Fruit fly (Drosophila melanogaster): Measurements from ENCODE around the gene pb.
A peak's percentile ranks its signal among the peaks of the same experiment; 100 is the strongest.

Gene pb

dm6 chr3R:6686428-6686827 lies 55.4 kb downstream of the pb start, which contains the start of gene Ccp84Ag:
Ccp84Ag (plus strand) TSS chr3R:6686728.
- no peak for TF ChIP-seq CG11902 (GFP tag; optimal IDR thresholded peaks at IDR 0.05)
- no peak for TF ChIP-seq Blimp-1 (GFP tag; optimal IDR thresholded peaks at IDR 0.05)
- no peak for TF ChIP-seq esn (GFP tag; optimal IDR thresholded peaks at IDR 0.05)
- TF ChIP-seq CG9139 (GFP tag; optimal IDR thresholded peaks at IDR 0.05): no peak
- no peak for TF ChIP-seq Sox102F (GFP tag; optimal IDR thresholded peaks at IDR 0.05)
- TF ChIP-seq net (GFP tag; optimal IDR thresholded peaks at IDR 0.05): no peak
- TF ChIP-seq svp (GFP tag): no peak
- TF ChIP-seq salr (GFP tag; optimal IDR thresholded peaks at IDR 0.05): no peak
- no peak for TF ChIP-seq CG34406 (GFP tag; optimal IDR thresholded peaks at IDR 0.05)
- no peak for TF ChIP-seq CG15336 (GFP tag; IDR thresholded peaks at IDR 0.05)
- no peak for TF ChIP-seq CG6792 (GFP tag; optimal IDR thresholded peaks at IDR 0.05)
- TF ChIP-seq lz (GFP tag; optimal IDR thresholded peaks at IDR 0.05): no peak
- TF ChIP-seq Eip93F (GFP tag; optimal IDR thresholded peaks at IDR 0.05): no peak
- no peak for TF ChIP-seq Eip78C (GFP tag)
- TF ChIP-seq Sox14 (GFP tag; optimal IDR thresholded peaks at IDR 0.05): no peak
- no peak for TF ChIP-seq CG3032 (tag; optimal IDR thresholded peaks at IDR 0.05)
- no peak for TF ChIP-seq CG6854 (GFP tag; optimal IDR thresholded peaks at IDR 0.05)

- no peak for TF ChIP-seq CG8319 (GFP tag; optimal IDR thresholded peaks at IDR 0.05)
- no peak for TF ChIP-seq CG4318 (GFP tag; optimal IDR thresholded peaks at IDR 0.05)
- TF ChIP-seq CG6854 (GFP tag; optimal IDR thresholded peaks at IDR 0.05): no peak
- no peak for TF ChIP-seq pdm3 (GFP tag; optimal IDR thresholded peaks at IDR 0.05)
- TF ChIP-seq topi (GFP tag; optimal IDR thresholded peaks at IDR 0.05): no peak
These were observed 57.7 kb downstream of the pb start, which contains the start of gene Edg84A for dm6 chr3R:6684145-6684544. Edg84A (plus strand) TSS chr3R:6684445.

- TF ChIP-seq CG6854 (GFP tag; optimal IDR thresholded peaks at IDR 0.05): no peak
- no peak for TF ChIP-seq CG10669 (GFP tag; optimal IDR thresholded peaks at IDR 0.05)
- no peak for TF ChIP-seq Sox102F (GFP tag; optimal IDR thresholded peaks at IDR 0.05)
- no peak for TF ChIP-seq CG7368 (GFP tag; optimal IDR thresholded peaks at IDR 0.05)
- no peak for TF ChIP-seq CG11294 (GFP tag; IDR thresholded peaks at IDR 0.05)
- no peak for TF ChIP-seq topi (GFP tag; optimal IDR thresholded peaks at IDR 0.05)
- no peak for TF ChIP-seq CG15336 (GFP tag; IDR thresholded peaks at IDR 0.05)
- peak; percentile 69 for TF ChIP-seq Blimp-1 (GFP tag; optimal IDR thresholded peaks at IDR 0.05)
These were observed 58.2 kb downstream of the pb start for dm6 chr3R:6683671-6684070.

- TF ChIP-seq Hr38 (GFP tag; optimal IDR thresholded peaks at IDR 0.05): no peak
- no peak for TF ChIP-seq CG10631 (GFP tag; optimal IDR thresholded peaks at IDR 0.05)
- no peak for TF ChIP-seq Sox14 (GFP tag; optimal IDR thresholded peaks at IDR 0.05)
- no peak for TF ChIP-seq ss (GFP tag; optimal IDR thresholded peaks at IDR 0.05)
- no peak for TF ChIP-seq acj6 (GFP tag; optimal IDR thresholded peaks at IDR 0.05)
- TF ChIP-seq Met (GFP tag; optimal IDR thresholded peaks at IDR 0.05): no peak
- no peak for TF ChIP-seq Eip93F (GFP tag; optimal IDR thresholded peaks at IDR 0.05)
- TF ChIP-seq Ets21C (GFP tag; optimal IDR thresholded peaks at IDR 0.05): no peak
These were observed 58.7 kb downstream of the pb start for dm6 chr3R:6683135-6683534.

- TF ChIP-seq fkh (GFP tag; optimal IDR thresholded peaks at IDR 0.05) (peak; percentile 47), dac (GFP tag; optimal IDR thresholded peaks at IDR 0.05) (no peak)
These were observed 63.4 kb downstream of the pb start, which contains the start of gene lab for dm6 chr3R:6678480-6678879. lab (minus strand) TSS chr3R:6678590.

- no peak for TF ChIP-seq dac (GFP tag; optimal IDR thresholded peaks at IDR 0.05)
- TF ChIP-seq fd85E (GFP tag; optimal IDR thresholded peaks at IDR 0.05): no peak
- TF ChIP-seq ss (GFP tag; optimal IDR thresholded peaks at IDR 0.05): peak in 1 of 2 experiments; percentile 4
- TF ChIP-seq CG34406 (GFP tag; optimal IDR thresholded peaks at IDR 0.05): no peak
- no peak for TF ChIP-seq CG9139 (GFP tag; optimal IDR thresholded peaks at IDR 0.05)
- TF ChIP-seq CG10631 (GFP tag; optimal IDR thresholded peaks at IDR 0.05): peak; percentile 38
- TF ChIP-seq CG11762 (GFP tag; optimal IDR thresholded peaks at IDR 0.05; ENCODE audit: insufficient read depth): no peak
- TF ChIP-seq CG31627 (GFP tag; optimal IDR thresholded peaks at IDR 0.05): peak; percentile 21
- no peak for TF ChIP-seq dsx (GFP tag; optimal IDR thresholded peaks at IDR 0.05; ENCODE audit: poor library complexity, severe bottlenecking)
- TF ChIP-seq svp (GFP tag): no peak
- TF ChIP-seq fd59A (GFP tag; optimal IDR thresholded peaks at IDR 0.05): no peak
- TF ChIP-seq Sox15 (GFP tag; optimal IDR thresholded peaks at IDR 0.05): no peak
- TF ChIP-seq Sox102F (GFP tag; optimal IDR thresholded peaks at IDR 0.05): peak; percentile 14
- TF ChIP-seq CG1621 (tag; optimal IDR thresholded peaks at IDR 0.05): no peak
- TF ChIP-seq CG11294 (GFP tag; IDR thresholded peaks at IDR 0.05): no peak
- TF ChIP-seq achi (GFP tag; optimal IDR thresholded peaks at IDR 0.05): peak; percentile 19
- no peak for TF ChIP-seq lz (GFP tag; optimal IDR thresholded peaks at IDR 0.05)
- TF ChIP-seq esn (GFP tag; optimal IDR thresholded peaks at IDR 0.05): peak; percentile 16
- no peak for TF ChIP-seq pdm3 (GFP tag; optimal IDR thresholded peaks at IDR 0.05)
- no peak for TF ChIP-seq Hr4 (GFP tag; optimal IDR thresholded peaks at IDR 0.05)
- TF ChIP-seq salr (GFP tag; optimal IDR thresholded peaks at IDR 0.05): no peak
- peak; percentile 70 for TF ChIP-seq Eip78C (GFP tag)
These were observed 67.3 kb downstream of the pb start for dm6 chr3R:6674548-6674947.
